Fruit fly (Drosophila melanogaster) whole organism, embryonic: ENCODE results near the gene CG1299.
A peak's percentile ranks its signal among the peaks of the same experiment; 100 is the strongest.

Experiments used
- Bteb2 ChIP-seq: fragments of 200-800 bp; sonication (Bioruptor generic); optimal IDR thresholded peaks from 2 replicates; lab custom pipeline; 2016; ENCODE audit warnings: missing biosample characterization, missing genetic modification characterization
- CG11398 ChIP-seq: fragments of 200-800 bp; sonication (Bioruptor generic); optimal IDR thresholded peaks from 2 replicates; lab custom pipeline; 2016; ENCODE audit warnings: missing biosample characterization, missing genetic modification characterization
- CG12155 ChIP-seq: fragments of 200-800 bp; sonication (Bioruptor generic); optimal IDR thresholded peaks from 3 replicates; lab custom pipeline; 2016; ENCODE audit warnings: missing biosample characterization, missing genetic modification characterization
- CG12659 ChIP-seq: fragments of 200-800 bp; sonication (Bioruptor generic); optimal IDR thresholded peaks from 3 replicates; lab custom pipeline; 2017; ENCODE audit warnings: mild to moderate bottlenecking, missing biosample characterization, missing genetic modification reagents, missing genetic modification characterization
- CG17186 ChIP-seq: fragments of 200-800 bp; sonication (Bioruptor generic); optimal IDR thresholded peaks from 3 replicates; lab custom pipeline; 2017; ENCODE audit warnings: missing biosample characterization, missing genetic modification reagents, missing genetic modification characterization
- CG18599 ChIP-seq: fragments of 200-800 bp; sonication (Bioruptor generic); optimal IDR thresholded peaks from 3 replicates; lab custom pipeline; 2017; ENCODE audit warnings: missing biosample characterization, missing genetic modification characterization, mild to moderate bottlenecking, moderate library complexity, missing genetic modification reagents
- CG18764 ChIP-seq: fragments of 200-800 bp; sonication (Bioruptor generic); optimal IDR thresholded peaks from 3 replicates; lab custom pipeline; 2016; ENCODE audit warnings: missing biosample characterization, missing genetic modification characterization
- CG2129 ChIP-seq: fragments of 200-800 bp; sonication (Bioruptor generic); IDR thresholded peaks from 2 replicates; pipeline ENCODE4 v1.3.6; 2022; ENCODE audit warnings: missing biosample characterization, missing genetic modification characterization; ENCODE audit not compliant: partially characterized antibody
- CG2202 ChIP-seq: fragments of 200-800 bp; sonication (Bioruptor generic); optimal IDR thresholded peaks from 2 replicates; lab custom pipeline; 2018; ENCODE audit warnings: missing biosample characterization, mild to moderate bottlenecking, missing genetic modification characterization
- CG3163 ChIP-seq: fragments of 200-800 bp; sonication (Bioruptor generic); optimal IDR thresholded peaks from 3 replicates; lab custom pipeline; 2016; ENCODE audit warnings: missing biosample characterization, missing genetic modification characterization
- CG32532 ChIP-seq: fragments of 200-800 bp; sonication (Bioruptor generic); IDR thresholded peaks from 2 replicates; pipeline ENCODE4 v1.3.6; 2022; ENCODE audit warnings: missing biosample characterization, missing genetic modification characterization
- CG32772 ChIP-seq: fragments of 200-800 bp; sonication (Bioruptor generic); IDR thresholded peaks from 2 replicates; pipeline ENCODE4 v1.3.6; 2022; ENCODE audit warnings: missing biosample characterization, missing genetic modification characterization
- CG3995 ChIP-seq: fragments of 200-800 bp; sonication (Bioruptor generic); optimal IDR thresholded peaks from 3 replicates; lab custom pipeline; 2016; ENCODE audit warnings: missing biosample characterization, missing genetic modification characterization
- CG4730 ChIP-seq: fragments of 200-800 bp; sonication (Bioruptor generic); IDR thresholded peaks from 2 replicates; pipeline ENCODE4 v1.3.6; 2022; ENCODE audit warnings: missing biosample characterization, missing genetic modification characterization
- CG5180 ChIP-seq: fragments of 200-800 bp; sonication (Bioruptor generic); optimal IDR thresholded peaks from 3 replicates; lab custom pipeline; 2017; ENCODE audit warnings: missing biosample characterization, missing genetic modification characterization, mild to moderate bottlenecking, moderate library complexity, missing genetic modification reagents
- CG6654 ChIP-seq: fragments of 200-800 bp; sonication (Bioruptor generic); optimal IDR thresholded peaks from 2 replicates; lab custom pipeline; 2017; ENCODE audit warnings: missing biosample characterization, mild to moderate bottlenecking, missing genetic modification characterization
- CG6854 ChIP-seq: fragments of 200-800 bp; sonication (Bioruptor generic); optimal IDR thresholded peaks from 3 replicates; lab custom pipeline; 2017; ENCODE audit warnings: missing biosample characterization, mild to moderate bottlenecking, missing genetic modification characterization
- CG7271 ChIP-seq: fragments of 200-800 bp; sonication (Bioruptor generic); optimal IDR thresholded peaks from 2 replicates; lab custom pipeline; 2018; ENCODE audit warnings: missing biosample characterization, mild to moderate bottlenecking, missing genetic modification characterization, moderate library complexity
- CG7928 ChIP-seq: fragments of 200-800 bp; sonication (Bioruptor generic); optimal IDR thresholded peaks from 2 replicates; lab custom pipeline; 2017; ENCODE audit warnings: missing biosample characterization, mild to moderate bottlenecking, missing genetic modification characterization
- CG9932 ChIP-seq: fragments of 200-800 bp; sonication (Bioruptor generic); IDR thresholded peaks from 2 replicates; pipeline ENCODE4 v1.3.6; 2022; ENCODE audit warnings: missing biosample characterization, missing genetic modification characterization
- D19B ChIP-seq: fragments of 200-800 bp; sonication (Bioruptor generic); optimal IDR thresholded peaks from 2 replicates; lab custom pipeline; 2017; ENCODE audit warnings: missing biosample characterization, mild to moderate bottlenecking, missing genetic modification characterization
- Dip3 ChIP-seq: fragments of 200-800 bp; sonication (Bioruptor generic); optimal IDR thresholded peaks from 3 replicates; lab custom pipeline; 2016; ENCODE audit warnings: missing biosample characterization, missing genetic modification characterization
- Kr ChIP-seq: fragments of 200-800 bp; sonication (Bioruptor generic); optimal IDR thresholded peaks from 2 replicates; lab custom pipeline; 2017; ENCODE audit warnings: missing biosample characterization, mild to moderate bottlenecking, missing genetic modification characterization
- NFAT ChIP-seq: fragments of 200-800 bp; sonication (Bioruptor generic); IDR thresholded peaks from 2 replicates; pipeline ENCODE4 v1.3.6; 2022; ENCODE audit warnings: missing biosample characterization, missing genetic modification characterization
- Pdp1 ChIP-seq, 2 experiments: fragments of 200-800 bp; sonication (Bioruptor generic); optimal IDR thresholded peaks; 3 replicates each; lab custom pipeline; 2016; ENCODE audit warnings: missing biosample characterization in 2 of 2, missing genetic modification characterization in 2 of 2, mild to moderate bottlenecking in 1 of 2, moderate library complexity in 1 of 2
- Ravus ChIP-seq: fragments of 200-800 bp; sonication (Bioruptor generic); IDR thresholded peaks from 2 replicates; pipeline ENCODE4 v1.3.6; 2022; ENCODE audit warnings: missing biosample characterization, missing genetic modification characterization
- Side ChIP-seq: fragments of 200-800 bp; sonication (Bioruptor generic); optimal IDR thresholded peaks from 2 replicates; lab custom pipeline; 2016; ENCODE audit warnings: missing biosample characterization, missing genetic modification characterization
- Trl ChIP-seq, 3 experiments: fragments of >200 bp in 2 of 3; fragments of 200-800 bp in 1 of 3; sonication (Bioruptor generic) in 1 of 3; optimal IDR thresholded peaks; 2 replicates in 1 of 3; 3 replicates in 2 of 3; lab custom pipeline; 2016 to 2017; ENCODE audit warnings: missing biosample characterization in 1 of 3, missing genetic modification characterization in 1 of 3
- ase ChIP-seq: fragments of 200-800 bp; sonication (Bioruptor generic); IDR thresholded peaks from 3 replicates; pipeline ENCODE4 v1.3.6; 2022; ENCODE audit warnings: missing biosample characterization, missing genetic modification characterization
- bbx ChIP-seq: fragments of 200-800 bp; sonication (Bioruptor generic); IDR thresholded peaks from 2 replicates; pipeline ENCODE4 v1.3.6; 2022; ENCODE audit warnings: missing biosample characterization, missing genetic modification characterization; ENCODE audit not compliant: partially characterized antibody
- cad ChIP-seq: fragments of >200 bp; optimal IDR thresholded peaks from 2 replicates; lab custom pipeline; 2017; ENCODE audit warnings: missing biosample characterization, missing genetic modification characterization
- da ChIP-seq: fragments of 200-800 bp; sonication (Bioruptor generic); optimal IDR thresholded peaks from 2 replicates; lab custom pipeline; 2016; ENCODE audit warnings: missing biosample characterization, missing genetic modification characterization
- dan ChIP-seq: fragments of 200-800 bp; sonication (Bioruptor generic); IDR thresholded peaks from 2 replicates; pipeline ENCODE4 v1.3.6; 2022; ENCODE audit warnings: missing biosample characterization, missing genetic modification characterization
- dimm ChIP-seq: fragments of 200-800 bp; sonication (Bioruptor generic); IDR thresholded peaks from 2 replicates; pipeline ENCODE4 v1.3.6; 2022; ENCODE audit warnings: missing biosample characterization, missing genetic modification characterization
- eve ChIP-seq, 2 experiments: fragments of >200 bp; optimal IDR thresholded peaks; 2 replicates each; lab custom pipeline; 2017; ENCODE audit warnings: missing biosample characterization in 2 of 2, missing genetic modification characterization in 2 of 2
- gfzf ChIP-seq: fragments of 200-800 bp; sonication (Bioruptor generic); optimal IDR thresholded peaks from 2 replicates; lab custom pipeline; 2016; ENCODE audit warnings: missing biosample characterization, mild to moderate bottlenecking, missing genetic modification characterization, moderate library complexity
- gt ChIP-seq: fragments of 200-800 bp; sonication (Bioruptor generic); IDR thresholded peaks from 2 replicates; pipeline ENCODE4 v1.3.6; 2022; ENCODE audit warnings: missing biosample characterization, missing genetic modification characterization
- klu ChIP-seq: fragments of 200-800 bp; sonication (Bioruptor generic); IDR thresholded peaks from 2 replicates; pipeline ENCODE4 v1.3.6; 2022; ENCODE audit warnings: missing biosample characterization, missing genetic modification characterization
- lov ChIP-seq, 2 experiments: fragments of 200-800 bp in 1 of 2; fragments of >200 bp in 1 of 2; sonication (Bioruptor generic) in 1 of 2; IDR thresholded peaks in 1 of 2; optimal IDR thresholded peaks in 1 of 2; 2 replicates in 1 of 2; 3 replicates in 1 of 2; pipeline versions ENCODE4 v1.3.6 to Lab custom; 2017 to 2022; ENCODE audit warnings: missing biosample characterization in 1 of 2, missing genetic modification characterization in 1 of 2
- nmo ChIP-seq: fragments of 200-800 bp; sonication (Bioruptor generic); optimal IDR thresholded peaks from 2 replicates; lab custom pipeline; 2018; ENCODE audit warnings: missing biosample characterization, mild to moderate bottlenecking, missing genetic modification characterization, moderate library complexity
- p53 ChIP-seq: fragments of 200-800 bp; sonication (Bioruptor generic); optimal IDR thresholded peaks from 2 replicates; lab custom pipeline; 2016; ENCODE audit warnings: missing biosample characterization, missing genetic modification characterization
- peb ChIP-seq: fragments of 200-800 bp; sonication (Bioruptor generic); IDR thresholded peaks from 2 replicates; pipeline ENCODE4 v1.3.6; 2022; ENCODE audit warnings: missing biosample characterization, missing genetic modification characterization
- pfk ChIP-seq: fragments of 200-800 bp; sonication (Bioruptor generic); optimal IDR thresholded peaks from 2 replicates; lab custom pipeline; 2018; ENCODE audit warnings: missing biosample characterization, mild to moderate bottlenecking, missing genetic modification characterization, moderate library complexity
- pho ChIP-seq: fragments of 200-800 bp; sonication (Bioruptor generic); optimal IDR thresholded peaks from 2 replicates; lab custom pipeline; 2016; ENCODE audit warnings: missing biosample characterization, missing genetic modification characterization
- schlank ChIP-seq: fragments of 200-800 bp; sonication (Bioruptor generic); optimal IDR thresholded peaks from 2 replicates; lab custom pipeline; 2018; ENCODE audit warnings: missing biosample characterization, mild to moderate bottlenecking, missing genetic modification characterization
- scrt ChIP-seq: fragments of 200-800 bp; sonication (Bioruptor generic); optimal IDR thresholded peaks from 2 replicates; lab custom pipeline; 2018; ENCODE audit warnings: missing biosample characterization, mild to moderate bottlenecking, missing genetic modification characterization, moderate library complexity
- sd ChIP-seq: fragments of 200-800 bp; sonication (Bioruptor generic); optimal IDR thresholded peaks from 3 replicates; lab custom pipeline; 2018; ENCODE audit warnings: missing biosample characterization, mild to moderate bottlenecking, missing genetic modification characterization, moderate library complexity
- sqz ChIP-seq: fragments of 200-800 bp; sonication (Bioruptor generic); optimal IDR thresholded peaks from 3 replicates; lab custom pipeline; 2018; ENCODE audit warnings: missing biosample characterization, mild to moderate bottlenecking, missing genetic modification characterization
- stc ChIP-seq: fragments of 200-800 bp; sonication (Bioruptor generic); IDR thresholded peaks from 2 replicates; pipeline ENCODE4 v1.3.6; 2022; ENCODE audit warnings: missing biosample characterization, missing genetic modification characterization

The CG1299 gene

DNA sequence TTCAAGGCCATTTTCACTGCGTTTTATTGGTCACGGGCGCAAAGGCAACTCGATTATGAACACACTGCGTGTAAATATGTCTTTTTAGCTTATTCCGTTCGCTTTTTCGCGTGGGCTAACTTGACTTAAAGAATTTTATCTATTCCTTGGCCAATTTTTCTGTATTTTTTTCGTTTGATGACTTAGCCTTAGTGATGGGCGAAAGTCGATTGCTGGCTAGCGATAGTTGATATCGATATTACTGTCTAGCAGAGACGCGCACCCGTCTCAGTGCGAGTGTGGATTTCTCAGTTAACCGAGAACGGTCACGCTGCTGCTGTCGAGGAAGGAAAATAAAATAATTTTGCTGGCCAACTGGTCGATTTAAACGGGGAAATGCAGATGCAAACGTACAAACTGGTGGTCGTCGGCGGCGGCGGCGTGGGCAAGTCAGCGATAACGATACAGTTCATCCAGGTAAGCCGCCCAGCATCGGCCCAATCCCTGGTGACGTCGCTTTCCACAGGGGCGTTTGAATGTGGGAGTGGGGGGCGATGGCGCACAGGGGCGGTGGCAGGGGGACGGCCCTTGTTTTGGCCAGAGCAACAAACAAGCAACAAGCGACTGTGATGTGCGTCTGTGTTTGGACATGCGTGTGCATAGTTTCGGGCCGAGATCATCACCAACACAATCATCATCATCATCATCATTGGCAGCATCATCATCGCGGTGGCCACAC lies 9.5 kb upstream of the CG1299 start, which contains the start of the genes Rop and Ras64B (continued):
- no peak for TF ChIP-seq CG18764 (GFP tag; lab: Kevin White, UChicago)
- no peak for TF ChIP-seq lov (optimal IDR thresholded peaks at IDR 0.05; lab: Kevin White, UChicago)
- TF ChIP-seq lov (GFP tag; IDR thresholded peaks at IDR 0.05; lab: Robert Waterston, UW) = no peak
- TF ChIP-seq CG11398 = peak; percentile 14
- peak; percentile 14 for TF ChIP-seq da (GFP tag; lab: Kevin White, UChicago)
- peak; percentile 12 for TF ChIP-seq CG12155 (GFP tag; lab: Kevin White, UChicago)
- TF ChIP-seq pho (GFP tag; lab: Kevin White, UChicago) = peak; percentile 6
- TF ChIP-seq CG17186 = peak; percentile 83
- TF ChIP-seq dimm (GFP tag; lab: Robert Waterston, UW) = no peak
- TF ChIP-seq CG18599 (GFP tag; lab: Kevin White, UChicago) = no peak
- peak; percentile 12 for TF ChIP-seq CG2202 (tag; lab: Kevin White, UChicago)
- TF ChIP-seq CG32772 = no peak; the same call in 1 of the 2 replicates
- TF ChIP-seq Dip3 (GFP tag; lab: Kevin White, UChicago) = no peak
- peak; percentile 97 for TF ChIP-seq gfzf (GFP tag; lab: Kevin White, UChicago)
- TF ChIP-seq peb = no peak
- peak; percentile 26 for TF ChIP-seq p53 (GFP tag; lab: Kevin White, UChicago)
- TF ChIP-seq Pdp1 (GFP tag; optimal IDR thresholded peaks at IDR 0.05; lab: Kevin White, UChicago) = peak in 1 of 2 experiments; percentile 40
- no peak for TF ChIP-seq CG6854 (GFP tag; lab: Kevin White, UChicago)
- TF ChIP-seq eve (GFP tag; optimal IDR thresholded peaks at IDR 0.05; lab: Kevin White, UChicago) = no peak
- no peak for TF ChIP-seq D19B (GFP tag; lab: Kevin White, UChicago)
- peak; percentile 67 for TF ChIP-seq sd
- TF ChIP-seq dan (GFP tag; lab: Robert Waterston, UW) = no peak
- no peak for TF ChIP-seq stc (GFP tag; lab: Robert Waterston, UW)
- no peak for TF ChIP-seq Side (GFP tag; lab: Kevin White, UChicago)
- no peak for TF ChIP-seq Trl (optimal IDR thresholded peaks at IDR 0.05; lab: Kevin White, UChicago)
- peak; percentile 10 for TF ChIP-seq Trl (GFP tag; optimal IDR thresholded peaks at IDR 0.05; lab: Kevin White, UChicago)
- peak; percentile 45; the same call in 1 of the 2 replicates for TF ChIP-seq CG2129 (GFP tag; lab: Robert Waterston, UW)
- TF ChIP-seq bbx (GFP tag; lab: Robert Waterston, UW) = peak; percentile 81
- TF ChIP-seq Kr (GFP tag; lab: Kevin White, UChicago) = no peak
- peak; percentile 46 for TF ChIP-seq CG3163
- no peak for TF ChIP-seq CG4730
- peak; percentile 75 for TF ChIP-seq nmo
- TF ChIP-seq Bteb2 (GFP tag; lab: Kevin White, UChicago) = peak; percentile 44
- TF ChIP-seq CG7271 (tag; lab: Kevin White, UChicago) = peak; percentile 1
- TF ChIP-seq gt (GFP tag; lab: Robert Waterston, UW) = no peak
- no peak for TF ChIP-seq CG6654 (GFP tag; lab: Kevin White, UChicago)
- peak; percentile 94 for TF ChIP-seq sqz
- peak; percentile 86 for TF ChIP-seq CG12659 (GFP tag; lab: Kevin White, UChicago)
- TF ChIP-seq CG9932 (GFP tag; lab: Robert Waterston, UW) = peak; percentile 52
- TF ChIP-seq CG5180 (GFP tag; lab: Kevin White, UChicago) = no peak
- TF ChIP-seq klu (GFP tag; lab: Robert Waterston, UW) = no peak
- TF ChIP-seq scrt = peak; percentile 67
- TF ChIP-seq Ravus (GFP tag; lab: Robert Waterston, UW) = no peak
- peak; percentile 50 for TF ChIP-seq CG7928
- TF ChIP-seq CG3995 (GFP tag; lab: Kevin White, UChicago) = no peak
- no peak for TF ChIP-seq NFAT (GFP tag; lab: Robert Waterston, UW)
- TF ChIP-seq ase (GFP tag; lab: Robert Waterston, UW) = no peak
- no peak for TF ChIP-seq pfk (GFP tag; lab: Kevin White, UChicago)
- no peak for TF ChIP-seq cad (GFP tag; lab: Kevin White, UChicago)
- TF ChIP-seq CG32532 (GFP tag; lab: Robert Waterston, UW) = peak; percentile 41; the same call in 1 of the 2 replicates
- TF ChIP-seq schlank (tag; lab: Kevin White, UChicago) = no peak
